Fruit fly (Drosophila melanogaster) whole organism, embryonic: Measurements from ENCODE around the gene Rfx.

Experiments used
- Adf1 ChIP-seq: fragments of 200-800 bp; sonication (Bioruptor generic); IDR thresholded peaks from 2 replicates; pipeline ENCODE4 v1.3.6; 2022; ENCODE audit warnings: missing biosample characterization, missing genetic modification characterization
- Atf3 ChIP-seq: fragments of 200-800 bp; sonication (Bioruptor generic); optimal IDR thresholded peaks from 3 replicates; lab custom pipeline; 2016; ENCODE audit warnings: missing biosample characterization, missing genetic modification characterization
- B-H1 ChIP-seq: fragments of 200-800 bp; sonication (Bioruptor generic); IDR thresholded peaks from 3 replicates; pipeline ENCODE4 v1.3.6; 2022; ENCODE audit warnings: missing biosample characterization, missing genetic modification characterization
- B-H2 ChIP-seq: fragments of 200-800 bp; sonication (Bioruptor generic); optimal IDR thresholded peaks from 2 replicates; lab custom pipeline; 2018; ENCODE audit warnings: missing biosample characterization, mild to moderate bottlenecking, missing genetic modification characterization
- CG11723 ChIP-seq: fragments of 200-800 bp; sonication (Bioruptor generic); optimal IDR thresholded peaks from 2 replicates; lab custom pipeline; 2017; ENCODE audit warnings: missing biosample characterization, mild to moderate bottlenecking, missing genetic modification characterization
- CG13287 ChIP-seq: fragments of 200-800 bp; sonication (Bioruptor generic); IDR thresholded peaks from 2 replicates; pipeline ENCODE4 v1.3.6; 2022; ENCODE audit warnings: missing biosample characterization, missing genetic modification characterization; ENCODE audit not compliant: partially characterized antibody
- CG13296 ChIP-seq: fragments of 200-800 bp; sonication (Bioruptor generic); optimal IDR thresholded peaks from 3 replicates; lab custom pipeline; 2018; ENCODE audit warnings: missing biosample characterization, mild to moderate bottlenecking, missing genetic modification characterization
- CG13775 ChIP-seq: fragments of 200-800 bp; sonication (Bioruptor generic); optimal IDR thresholded peaks from 3 replicates; lab custom pipeline; 2017; ENCODE audit warnings: missing biosample characterization, mild to moderate bottlenecking, missing genetic modification characterization
- CG15073 ChIP-seq: fragments of 200-800 bp; sonication (Bioruptor generic); optimal IDR thresholded peaks from 2 replicates; lab custom pipeline; 2016; ENCODE audit warnings: missing biosample characterization, missing genetic modification characterization
- CG17802 ChIP-seq: fragments of 200-800 bp; sonication (Bioruptor generic); optimal IDR thresholded peaks from 2 replicates; lab custom pipeline; 2018; ENCODE audit warnings: missing biosample characterization, mild to moderate bottlenecking, missing genetic modification characterization, moderate library complexity
- CG18262 ChIP-seq: fragments of 200-800 bp; optimal IDR thresholded peaks from 3 replicates; lab custom pipeline; 2019; ENCODE audit warnings: missing biosample characterization, mild to moderate bottlenecking, missing genetic modification characterization, moderate library complexity
- CG1832 ChIP-seq: fragments of 200-800 bp; sonication (Bioruptor generic); optimal IDR thresholded peaks from 2 replicates; lab custom pipeline; 2017; ENCODE audit warnings: missing biosample characterization, mild to moderate bottlenecking, missing genetic modification characterization, inconsistent platforms
- CG2120 ChIP-seq: fragments of 200-800 bp; sonication (Bioruptor generic); optimal IDR thresholded peaks from 3 replicates; lab custom pipeline; 2016; ENCODE audit warnings: missing biosample characterization, missing genetic modification characterization
- CG2712 ChIP-seq: fragments of 200-800 bp; optimal IDR thresholded peaks from 3 replicates; lab custom pipeline; 2019; ENCODE audit warnings: missing biosample characterization, mild to moderate bottlenecking, missing genetic modification characterization, moderate library complexity
- CG30403 ChIP-seq: fragments of 200-800 bp; sonication (Bioruptor generic); optimal IDR thresholded peaks from 3 replicates; lab custom pipeline; 2016; ENCODE audit warnings: missing biosample characterization, missing genetic modification characterization
- CG30431 ChIP-seq: fragments of 200-800 bp; sonication (Bioruptor generic); optimal IDR thresholded peaks from 2 replicates; lab custom pipeline; 2017; ENCODE audit warnings: missing biosample characterization, missing genetic modification characterization
- CG4282 ChIP-seq: fragments of 200-800 bp; sonication (Bioruptor generic); optimal IDR thresholded peaks from 2 replicates; lab custom pipeline; 2016; ENCODE audit warnings: missing biosample characterization, missing genetic modification characterization
- CG6683 ChIP-seq: fragments of 200-800 bp; sonication (Bioruptor generic); optimal IDR thresholded peaks from 2 replicates; lab custom pipeline; 2017; ENCODE audit warnings: missing biosample characterization, mild to moderate bottlenecking, missing genetic modification characterization, missing genetic modification reagents
- CG7839 ChIP-seq: fragments of 200-800 bp; sonication (Bioruptor generic); optimal IDR thresholded peaks from 3 replicates; lab custom pipeline; 2018; ENCODE audit warnings: missing biosample characterization, mild to moderate bottlenecking, missing genetic modification characterization, moderate library complexity
- CG8765 ChIP-seq: fragments of 200-800 bp; sonication (Bioruptor generic); IDR thresholded peaks from 2 replicates; pipeline ENCODE4 v1.3.6; 2022; ENCODE audit warnings: missing biosample characterization, missing genetic modification characterization
- Dad ChIP-seq: fragments of 200-800 bp; sonication (Bioruptor generic); optimal IDR thresholded peaks from 3 replicates; lab custom pipeline; 2016; ENCODE audit warnings: missing biosample characterization, missing genetic modification characterization
- Dek ChIP-seq: fragments of 200-800 bp; sonication (Bioruptor generic); optimal IDR thresholded peaks from 3 replicates; lab custom pipeline; 2019; ENCODE audit warnings: missing biosample characterization, mild to moderate bottlenecking, missing genetic modification characterization, moderate library complexity
- ERR ChIP-seq: fragments of 200-800 bp; sonication (Bioruptor generic); optimal IDR thresholded peaks from 2 replicates; lab custom pipeline; 2016; ENCODE audit warnings: missing biosample characterization, missing genetic modification characterization
- Fer1 ChIP-seq: fragments of 200-800 bp; sonication (Bioruptor generic); optimal IDR thresholded peaks from 2 replicates; lab custom pipeline; 2017; ENCODE audit warnings: missing biosample characterization, mild to moderate bottlenecking, missing genetic modification characterization
- Gsc ChIP-seq: fragments of 200-800 bp; sonication (Bioruptor generic); IDR thresholded peaks from 2 replicates; pipeline ENCODE4 v1.3.6; 2022; ENCODE audit warnings: missing biosample characterization, missing genetic modification characterization
- HLHmδ ChIP-seq: fragments of 200-800 bp; sonication (Bioruptor generic); optimal IDR thresholded peaks from 2 replicates; lab custom pipeline; 2018; ENCODE audit warnings: missing biosample characterization, mild to moderate bottlenecking, missing genetic modification characterization, moderate library complexity
- Hmx ChIP-seq: fragments of 200-800 bp; sonication (Bioruptor generic); optimal IDR thresholded peaks from 2 replicates; lab custom pipeline; 2016; ENCODE audit warnings: missing biosample characterization, missing genetic modification characterization
- Oli ChIP-seq: fragments of 200-800 bp; sonication (Bioruptor generic); optimal IDR thresholded peaks from 2 replicates; lab custom pipeline; 2018; ENCODE audit warnings: missing biosample characterization, mild to moderate bottlenecking, missing genetic modification characterization, moderate library complexity
- Side ChIP-seq: fragments of 200-800 bp; sonication (Bioruptor generic); optimal IDR thresholded peaks from 2 replicates; lab custom pipeline; 2016; ENCODE audit warnings: missing biosample characterization, missing genetic modification characterization
- Six4 ChIP-seq: fragments of 200-800 bp; sonication (Bioruptor generic); optimal IDR thresholded peaks from 2 replicates; lab custom pipeline; 2016; ENCODE audit warnings: missing biosample characterization, missing genetic modification characterization
- ap ChIP-seq: fragments of 200-800 bp; sonication (Bioruptor generic); IDR thresholded peaks from 2 replicates; pipeline ENCODE4 v1.3.6; 2022; ENCODE audit warnings: missing biosample characterization, missing genetic modification characterization
- bowl ChIP-seq: fragments of 200-800 bp; sonication (Bioruptor generic); IDR thresholded peaks from 2 replicates; pipeline ENCODE4 v1.3.6; 2022; ENCODE audit warnings: missing biosample characterization, missing genetic modification characterization
- chif ChIP-seq, 2 experiments: fragments of 200-800 bp; sonication (Bioruptor generic); optimal IDR thresholded peaks; 3 replicates each; lab custom pipeline; 2016; ENCODE audit warnings: missing biosample characterization in 2 of 2, missing genetic modification characterization in 2 of 2
- chinmo ChIP-seq: fragments of 200-800 bp; sonication (Bioruptor generic); IDR thresholded peaks from 4 replicates; pipeline ENCODE4 v1.3.6; 2022; ENCODE audit warnings: missing biosample characterization, missing genetic modification characterization; ENCODE audit not compliant: partially characterized antibody
- chn ChIP-seq: fragments of 200-800 bp; sonication (Bioruptor generic); optimal IDR thresholded peaks from 2 replicates; lab custom pipeline; 2016; ENCODE audit warnings: missing biosample characterization, missing genetic modification characterization
- crp ChIP-seq, 2 experiments: fragments of 200-800 bp; sonication (Bioruptor generic); optimal IDR thresholded peaks; 2 replicates in 1 of 2; 3 replicates in 1 of 2; lab custom pipeline; 2017; ENCODE audit warnings: missing biosample characterization in 2 of 2, missing genetic modification characterization in 2 of 2, mild to moderate bottlenecking in 1 of 2, moderate library complexity in 1 of 2
- dimm ChIP-seq: fragments of 200-800 bp; sonication (Bioruptor generic); IDR thresholded peaks from 2 replicates; pipeline ENCODE4 v1.3.6; 2022; ENCODE audit warnings: missing biosample characterization, missing genetic modification characterization
- fd3F ChIP-seq: fragments of 200-800 bp; sonication (Bioruptor generic); optimal IDR thresholded peaks from 2 replicates; lab custom pipeline; 2018; ENCODE audit warnings: missing biosample characterization, mild to moderate bottlenecking, missing genetic modification characterization, moderate library complexity
- lbe ChIP-seq: fragments of 200-800 bp; sonication (Bioruptor generic); optimal IDR thresholded peaks from 2 replicates; lab custom pipeline; 2016; ENCODE audit warnings: missing biosample characterization, mild to moderate bottlenecking, missing genetic modification characterization
- luna ChIP-seq: fragments of 200-800 bp; sonication (Bioruptor generic); optimal IDR thresholded peaks from 2 replicates; lab custom pipeline; 2016; ENCODE audit warnings: missing biosample characterization, missing genetic modification characterization
- otp ChIP-seq: fragments of 200-800 bp; sonication (Bioruptor generic); IDR thresholded peaks from 3 replicates; pipeline ENCODE4, ENCODE4 v1.3.6; 2022; ENCODE audit warnings: missing biosample characterization, missing genetic modification characterization
- psq ChIP-seq: fragments of 200-800 bp; sonication (Bioruptor generic); optimal IDR thresholded peaks from 2 replicates; lab custom pipeline; 2017; ENCODE audit warnings: missing biosample characterization, missing genetic modification characterization
- ro ChIP-seq: fragments of 200-800 bp; sonication (Bioruptor generic); IDR thresholded peaks from 2 replicates; pipeline ENCODE4 v1.3.6; 2022; ENCODE audit warnings: missing biosample characterization, missing genetic modification characterization
- sc ChIP-seq, 3 experiments: fragments of >200 bp in 2 of 3; fragments of 200-800 bp in 1 of 3; sonication (Bioruptor generic) in 1 of 3; optimal IDR thresholded peaks; 2 replicates in 2 of 3; 3 replicates in 1 of 3; lab custom pipeline; 2017; ENCODE audit warnings: mild to moderate bottlenecking in 1 of 3, missing biosample characterization in 1 of 3, missing genetic modification characterization in 1 of 3, missing genetic modification reagents in 1 of 3
- sens-2 ChIP-seq: fragments of 200-800 bp; sonication (Bioruptor generic); IDR thresholded peaks from 2 replicates; pipeline ENCODE4 v1.3.6; 2022; ENCODE audit warnings: missing biosample characterization, missing genetic modification characterization
- shn ChIP-seq: fragments of 200-800 bp; sonication (Bioruptor generic); optimal IDR thresholded peaks from 3 replicates; lab custom pipeline; 2016; ENCODE audit warnings: missing biosample characterization, missing genetic modification characterization
- slou ChIP-seq: fragments of 200-800 bp; sonication (Bioruptor generic); optimal IDR thresholded peaks from 3 replicates; lab custom pipeline; 2016; ENCODE audit warnings: missing biosample characterization, missing genetic modification characterization
- tll ChIP-seq, 2 experiments: fragments of 200-800 bp in 1 of 2; fragments of >200 bp in 1 of 2; sonication (Bioruptor generic) in 1 of 2; optimal IDR thresholded peaks; 2 replicates each; lab custom pipeline; 2017 to 2019; ENCODE audit warnings: missing biosample characterization in 2 of 2, missing genetic modification characterization in 2 of 2, mild to moderate bottlenecking in 1 of 2, moderate library complexity in 1 of 2
- tx ChIP-seq: fragments of 200-800 bp; sonication (Bioruptor generic); optimal IDR thresholded peaks from 2 replicates; lab custom pipeline; 2016; ENCODE audit warnings: missing biosample characterization, missing genetic modification characterization
- wek ChIP-seq: fragments of 200-800 bp; sonication (Bioruptor generic); optimal IDR thresholded peaks from 3 replicates; lab custom pipeline; 2018; ENCODE audit warnings: missing biosample characterization, mild to moderate bottlenecking, missing genetic modification characterization, moderate library complexity

Rfx gene

dm6 chr3R:10415923-10416322 is 38.1 kb upstream of the Rfx start, which contains the start of gene CG6345 (continued):
- TF ChIP-seq sens-2 (peak; percentile 83), HLHmδ (GFP tag; lab: Kevin White, UChicago) (peak; percentile 76), CG18262 (tag; lab: Kevin White, UChicago) (peak; percentile 83), sc (optimal IDR thresholded peaks at IDR 0.05; lab: Kevin White, UChicago) (no peak), sc (GFP tag; optimal IDR thresholded peaks at IDR 0.05; lab: Kevin White, UChicago) (peak; percentile 78), chif (GFP tag; optimal IDR thresholded peaks at IDR 0.05; lab: Kevin White, UChicago) (peak; percentile 77 to 88), crp (GFP tag; optimal IDR thresholded peaks at IDR 0.05; lab: Kevin White, UChicago) (peak; percentile 77 to 94), slou (peak; percentile 54), ro (GFP tag; lab: Robert Waterston, UW) (no peak; the same call in 1 of the 2 replicates), CG1832 (GFP tag; lab: Kevin White, UChicago) (no peak), Side (GFP tag; lab: Kevin White, UChicago) (peak; percentile 86), CG7839 (tag; lab: Kevin White, UChicago) (peak; percentile 84), Dek (peak; percentile 68), CG13296 (GFP tag; lab: Kevin White, UChicago) (peak; percentile 87), Oli (tag; lab: Kevin White, UChicago) (peak; percentile 68), CG4282 (GFP tag; lab: Kevin White, UChicago) (peak; percentile 67), lbe (GFP tag; lab: Kevin White, UChicago) (peak; percentile 48), CG2712 (tag; lab: Kevin White, UChicago) (peak; percentile 88), CG17802 (tag; lab: Kevin White, UChicago) (peak; percentile 79), Six4 (peak; percentile 78), dimm (GFP tag; lab: Robert Waterston, UW) (no peak), ap (GFP tag; lab: Robert Waterston, UW) (peak; percentile 71), psq (peak; percentile 26), chn (GFP tag; lab: Kevin White, UChicago) (peak; percentile 87), tll (GFP tag; optimal IDR thresholded peaks at IDR 0.05; lab: Kevin White, UChicago) (peak in 1 of 2 experiments; percentile 63), B-H2 (GFP tag; lab: Kevin White, UChicago) (peak; percentile 78), Dad (peak; percentile 72), CG6683 (GFP tag; lab: Kevin White, UChicago) (peak; percentile 81), bowl (GFP tag; lab: Robert Waterston, UW) (peak; percentile 59; the same call in 1 of the 2 replicates), CG13287 (peak; percentile 48; the same call in 1 of the 2 replicates), CG30431 (GFP tag; lab: Kevin White, UChicago) (peak; percentile 73), fd3F (GFP tag; lab: Kevin White, UChicago) (peak; percentile 65), CG2120 (GFP tag; lab: Kevin White, UChicago) (peak; percentile 68), Adf1 (GFP tag; lab: Robert Waterston, UW) (peak; percentile 22; the same call in 1 of the 2 replicates), wek (GFP tag; lab: Kevin White, UChicago) (peak; percentile 85), Fer1 (GFP tag; lab: Kevin White, UChicago) (peak; percentile 93), tx (GFP tag; lab: Kevin White, UChicago) (peak; percentile 57), CG30403 (peak; percentile 76), CG8765 (GFP tag; lab: Robert Waterston, UW) (0 out of 2 replicates have a peak, but pooled peaks have one; percentile 30), chinmo (GFP tag; lab: Robert Waterston, UW) (no peak), Gsc (no peak), CG11723 (GFP tag; lab: Kevin White, UChicago) (peak; percentile 71), otp (GFP tag; lab: Robert Waterston, UW) (peak; percentile 80; the same call in 2 of the 3 replicates), ERR (peak; percentile 49), shn (GFP tag; lab: Kevin White, UChicago) (peak; percentile 85), Hmx (GFP tag; lab: Kevin White, UChicago) (peak; percentile 14), Atf3 (GFP tag; lab: Kevin White, UChicago) (peak; percentile 75), CG15073 (GFP tag; lab: Kevin White, UChicago) (no peak), luna (GFP tag; lab: Kevin White, UChicago) (no peak), CG13775 (peak; percentile 85), B-H1 (GFP tag; lab: Robert Waterston, UW) (peak; percentile 78)
